Worm (Caenorhabditis elegans): ENCODE results near the gene eif-3.D.
A peak's percentile ranks its signal among the peaks of the same experiment; 100 is the strongest.

DNA sequence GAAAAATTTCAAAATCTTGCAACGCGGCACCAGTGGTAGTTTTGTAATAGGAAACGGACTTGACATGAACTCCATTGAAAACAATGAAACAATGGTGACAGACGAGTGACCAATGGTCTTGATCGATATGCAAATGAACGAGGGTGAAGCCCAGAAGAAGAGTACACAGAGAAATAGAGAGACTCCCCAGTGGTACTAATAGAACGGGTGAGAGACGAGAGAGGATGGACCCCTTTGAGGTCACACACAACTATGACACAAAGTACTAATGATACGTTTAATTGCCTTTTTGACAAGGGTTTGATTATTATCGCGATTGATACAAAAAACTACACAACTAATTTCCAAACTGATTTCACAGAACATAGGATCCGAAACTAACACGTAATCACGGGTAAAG is 38.7 kb upstream of the eif-3.D start, which contains the start of gene F59B2.8:
- no peak for TF ChIP-seq lin-13 (tag; optimal IDR thresholded peaks at IDR 0.05)
- TF ChIP-seq mab-5 (tag; optimal IDR thresholded peaks at IDR 0.05): no peak
- TF ChIP-seq unc-62 (GFP tag; optimal IDR thresholded peaks at IDR 0.05): peak; percentile 62
- TF ChIP-seq sem-2 (GFP tag; optimal IDR thresholded peaks at IDR 0.05): no peak
- no peak for TF ChIP-seq nhr-237 (tag; optimal IDR thresholded peaks at IDR 0.05)
- no peak for TF ChIP-seq cnd-1 (tag; optimal IDR thresholded peaks at IDR 0.05)
- TF ChIP-seq tbx-8 (GFP tag; optimal IDR thresholded peaks at IDR 0.05): no peak
- TF ChIP-seq snpc-4 (tag; optimal IDR thresholded peaks at IDR 0.05): no peak
- no peak for TF ChIP-seq sptf-1 (tag; optimal IDR thresholded peaks at IDR 0.05)
- no peak for TF ChIP-seq ztf-11 (tag; optimal IDR thresholded peaks at IDR 0.05)
- TF ChIP-seq ces-1 (GFP tag; optimal IDR thresholded peaks at IDR 0.05): peak; percentile 25
- TF ChIP-seq pha-4 (tag; optimal IDR thresholded peaks at IDR 0.05): no peak
- no peak for TF ChIP-seq lsy-2 (tag; optimal IDR thresholded peaks at IDR 0.05)
- TF ChIP-seq nhr-76 (tag; optimal IDR thresholded peaks at IDR 0.05): no peak
